Worm (Caenorhabditis elegans) whole organism, L4 larva: ENCODE measurements around the gene R05G6.4.

Experiments used
- ama-1 ChIP-seq: fragments of 150-350 bp; optimal IDR thresholded peaks from 2 replicates; lab custom pipeline; 2014; ENCODE audit warnings: inconsistent platforms, mixed read lengths
- attf-4 ChIP-seq: sonication (generic microtip); optimal IDR thresholded peaks from 3 replicates; lab custom pipeline; 2017; ENCODE audit warnings: missing biosample characterization, missing genetic modification characterization
- ces-1 ChIP-seq: fragments of 150-350 bp; sonication (generic microtip); optimal IDR thresholded peaks from 4 replicates; lab custom pipeline; 2014; ENCODE audit warnings: missing biosample characterization, missing genetic modification reagents, missing genetic modification characterization
- hif-1 ChIP-seq, 2 experiments: sonication (generic microtip); optimal IDR thresholded peaks; 2 replicates each; lab custom pipeline; 2016 to 2017; ENCODE audit warnings: missing compliant biosample characterization in 2 of 2, missing genetic modification characterization in 2 of 2, missing genetic modification reagents in 2 of 2, missing genotype in 2 of 2, mild to moderate bottlenecking in 1 of 2
- hlh-30 ChIP-seq: sonication (generic microtip); optimal IDR thresholded peaks from 2 replicates; lab custom pipeline; 2017; ENCODE audit warnings: antibody characterized with exemption, mild to moderate bottlenecking, missing genetic modification characterization, missing compliant biosample characterization; ENCODE audit not compliant: insufficient read depth
- lin-13 ChIP-seq: fragments of 150-350 bp; optimal IDR thresholded peaks from 2 replicates; lab custom pipeline; 2014; ENCODE audit warnings: missing biosample characterization, missing genetic modification reagents, missing genetic modification characterization
- nhr-102 ChIP-seq: sonication (generic microtip); optimal IDR thresholded peaks from 2 replicates; lab custom pipeline; 2016; ENCODE audit warnings: mild to moderate bottlenecking, missing genetic modification characterization, moderate library complexity, missing compliant biosample characterization
- nhr-77 ChIP-seq: fragments of 150-350 bp; optimal IDR thresholded peaks from 2 replicates; lab custom pipeline; 2014; ENCODE audit warnings: missing biosample characterization, missing genetic modification characterization
- unc-130 ChIP-seq: sonication (generic microtip); optimal IDR thresholded peaks from 2 replicates; lab custom pipeline; 2016; ENCODE audit warnings: missing genetic modification reagents, missing genetic modification characterization, missing compliant biosample characterization

ce11 chrIV:7497750-7498149 lies 15.3 kb upstream of the R05G6.4 start, which contains the start of gene egas-4:
- TF ChIP-seq ces-1 (no peak), lin-13 (no peak), hif-1 (tag; optimal IDR thresholded peaks at IDR 0.05; lab: Kevin White, UChicago) (no peak), nhr-102 (no peak), nhr-77 (tag; lab: Kevin White, UChicago) (no peak), ama-1 (lab: Kevin White, UChicago) (no peak), hlh-30 (tag; lab: Kevin White, UChicago) (no peak), attf-4 (tag; lab: Kevin White, UChicago) (no peak), unc-130 (GFP tag; lab: Kevin White, UChicago) (no peak)
